Fruit fly (Drosophila melanogaster) whole organism, embryonic: Measurements from ENCODE around the gene CG4133.

Experiments
- Ada2b ChIP-seq: fragments of 200-800 bp; sonication (Bioruptor generic); IDR thresholded peaks from 2 replicates; pipeline ENCODE4 v1.3.6; 2022; ENCODE audit warnings: missing biosample characterization, missing genetic modification characterization
- Adf1 ChIP-seq: fragments of 200-800 bp; sonication (Bioruptor generic); IDR thresholded peaks from 2 replicates; pipeline ENCODE4 v1.3.6; 2022; ENCODE audit warnings: missing biosample characterization, missing genetic modification characterization
- Bgb ChIP-seq: fragments of 200-800 bp; sonication (Bioruptor generic); IDR thresholded peaks from 2 replicates; pipeline ENCODE4 v1.3.6; 2022; ENCODE audit warnings: missing biosample characterization, missing genetic modification characterization; ENCODE audit not compliant: partially characterized antibody
- CG10147 ChIP-seq: fragments of 200-800 bp; sonication (Bioruptor generic); optimal IDR thresholded peaks from 2 replicates; lab custom pipeline; 2019; ENCODE audit warnings: missing biosample characterization, mild to moderate bottlenecking, missing genetic modification characterization, moderate library complexity
- CG10274 ChIP-seq: fragments of 200-800 bp; sonication (Bioruptor generic); optimal IDR thresholded peaks from 3 replicates; lab custom pipeline; 2017; ENCODE audit warnings: missing biosample characterization, mild to moderate bottlenecking, missing genetic modification characterization
- CG12236 ChIP-seq: fragments of 200-800 bp; sonication (Bioruptor generic); optimal IDR thresholded peaks from 2 replicates; lab custom pipeline; 2016; ENCODE audit warnings: missing biosample characterization, missing genetic modification characterization
- CG16779 ChIP-seq: fragments of 200-800 bp; sonication (Bioruptor generic); IDR thresholded peaks from 2 replicates; pipeline ENCODE4 v1.3.6; 2022; ENCODE audit warnings: missing biosample characterization, missing genetic modification characterization
- CG16863 ChIP-seq: fragments of 200-800 bp; sonication (Bioruptor generic); optimal IDR thresholded peaks from 3 replicates; lab custom pipeline; 2016; ENCODE audit warnings: missing biosample characterization, missing genetic modification characterization
- CG17912 ChIP-seq: fragments of 200-800 bp; sonication (Bioruptor generic); optimal IDR thresholded peaks from 2 replicates; lab custom pipeline; 2018; ENCODE audit warnings: missing biosample characterization, mild to moderate bottlenecking, missing genetic modification characterization
- CG18476 ChIP-seq: fragments of 200-800 bp; sonication (Bioruptor generic); optimal IDR thresholded peaks from 2 replicates; lab custom pipeline; 2016; ENCODE audit warnings: missing biosample characterization, mild to moderate bottlenecking, missing genetic modification characterization
- CG31441 ChIP-seq: fragments of 200-800 bp; sonication (Bioruptor generic); IDR thresholded peaks from 2 replicates; pipeline ENCODE4 v1.3.6; 2022; ENCODE audit warnings: missing biosample characterization, missing genetic modification characterization
- CG3281 ChIP-seq: fragments of 200-800 bp; sonication (Bioruptor generic); optimal IDR thresholded peaks from 3 replicates; lab custom pipeline; 2017; ENCODE audit warnings: missing biosample characterization, mild to moderate bottlenecking, missing genetic modification characterization
- CG4360 ChIP-seq: fragments of 200-800 bp; sonication (Bioruptor generic); IDR thresholded peaks from 2 replicates; pipeline ENCODE4 v1.3.6; 2022; ENCODE audit warnings: missing biosample characterization, missing genetic modification characterization
- CG6765 ChIP-seq: fragments of 200-800 bp; sonication (Bioruptor generic); optimal IDR thresholded peaks from 3 replicates; lab custom pipeline; 2017; ENCODE audit warnings: missing biosample characterization, mild to moderate bottlenecking, missing genetic modification characterization
- CG7556 ChIP-seq: fragments of 200-800 bp; sonication (Bioruptor generic); optimal IDR thresholded peaks from 2 replicates; lab custom pipeline; 2017; ENCODE audit warnings: missing biosample characterization, mild to moderate bottlenecking, missing genetic modification characterization
- CG8359 ChIP-seq: fragments of 200-800 bp; sonication (Bioruptor generic); optimal IDR thresholded peaks from 2 replicates; lab custom pipeline; 2017; ENCODE audit warnings: missing biosample characterization, mild to moderate bottlenecking, missing genetic modification characterization, borderline replicate concordance
- CkIIα-i1 ChIP-seq: fragments of 200-800 bp; sonication (Bioruptor generic); IDR thresholded peaks from 2 replicates; pipeline ENCODE4 v1.3.6; 2022; ENCODE audit warnings: missing biosample characterization, missing genetic modification characterization
- D19B ChIP-seq: fragments of 200-800 bp; sonication (Bioruptor generic); optimal IDR thresholded peaks from 2 replicates; lab custom pipeline; 2017; ENCODE audit warnings: missing biosample characterization, mild to moderate bottlenecking, missing genetic modification characterization
- Drgx ChIP-seq: fragments of 200-800 bp; sonication (Bioruptor generic); IDR thresholded peaks from 2 replicates; pipeline ENCODE4 v1.3.6; 2022; ENCODE audit warnings: missing biosample characterization, missing genetic modification characterization
- Hand ChIP-seq: fragments of 200-800 bp; sonication (Bioruptor generic); optimal IDR thresholded peaks from 2 replicates; lab custom pipeline; 2017; ENCODE audit warnings: mild to moderate bottlenecking, missing biosample characterization, missing genetic modification reagents, missing genetic modification characterization
- Hey ChIP-seq: fragments of 200-800 bp; sonication (Bioruptor generic); optimal IDR thresholded peaks from 3 replicates; lab custom pipeline; 2018; ENCODE audit warnings: missing biosample characterization, mild to moderate bottlenecking, missing genetic modification characterization
- HmgZ ChIP-seq: fragments of 200-800 bp; sonication (Bioruptor generic); optimal IDR thresholded peaks from 2 replicates; lab custom pipeline; 2018; ENCODE audit warnings: missing biosample characterization, mild to moderate bottlenecking, missing genetic modification characterization
- Lim3 ChIP-seq: fragments of 200-800 bp; sonication (Bioruptor generic); IDR thresholded peaks from 2 replicates; pipeline ENCODE4 v1.3.6; 2022; ENCODE audit warnings: missing biosample characterization, missing genetic modification characterization
- NK7.1 ChIP-seq: fragments of 200-800 bp; sonication (Bioruptor generic); optimal IDR thresholded peaks from 3 replicates; lab custom pipeline; 2016; ENCODE audit warnings: missing biosample characterization, missing genetic modification characterization
- Optix ChIP-seq: fragments of 200-800 bp; sonication (Bioruptor generic); IDR thresholded peaks from 3 replicates; pipeline ENCODE4 v1.3.6; 2022; ENCODE audit warnings: missing biosample characterization, missing genetic modification characterization
- Taf1 ChIP-seq: fragments of 200-800 bp; sonication (Bioruptor generic); IDR thresholded peaks from 2 replicates; pipeline ENCODE4 v1.3.6; 2022; ENCODE audit warnings: missing biosample characterization, missing genetic modification characterization
- ash1 ChIP-seq: fragments of 200-800 bp; sonication (Bioruptor generic); optimal IDR thresholded peaks from 2 replicates; lab custom pipeline; 2018; ENCODE audit warnings: missing biosample characterization, mild to moderate bottlenecking, missing genetic modification characterization
- bcd ChIP-seq: fragments of 200-800 bp; sonication (Bioruptor generic); optimal IDR thresholded peaks from 2 replicates; lab custom pipeline; 2017; ENCODE audit warnings: missing biosample characterization, mild to moderate bottlenecking, missing genetic modification characterization
- crp ChIP-seq, 2 experiments: fragments of 200-800 bp; sonication (Bioruptor generic); optimal IDR thresholded peaks; 2 replicates in 1 of 2; 3 replicates in 1 of 2; lab custom pipeline; 2017; ENCODE audit warnings: missing biosample characterization in 2 of 2, missing genetic modification characterization in 2 of 2, mild to moderate bottlenecking in 1 of 2, moderate library complexity in 1 of 2
- ewg ChIP-seq: fragments of 200-800 bp; sonication (Bioruptor generic); optimal IDR thresholded peaks from 3 replicates; lab custom pipeline; 2017; ENCODE audit warnings: mild to moderate bottlenecking, missing biosample characterization, missing genetic modification reagents, missing genetic modification characterization
- fru ChIP-seq: fragments of >200 bp; optimal IDR thresholded peaks from 2 replicates; lab custom pipeline; 2017
- gt ChIP-seq: fragments of 200-800 bp; sonication (Bioruptor generic); IDR thresholded peaks from 2 replicates; pipeline ENCODE4 v1.3.6; 2022; ENCODE audit warnings: missing biosample characterization, missing genetic modification characterization
- kah ChIP-seq: fragments of 200-800 bp; sonication (Bioruptor generic); optimal IDR thresholded peaks from 2 replicates; lab custom pipeline; 2018; ENCODE audit warnings: missing biosample characterization, mild to moderate bottlenecking, missing genetic modification characterization
- lbe ChIP-seq: fragments of 200-800 bp; sonication (Bioruptor generic); optimal IDR thresholded peaks from 2 replicates; lab custom pipeline; 2016; ENCODE audit warnings: missing biosample characterization, mild to moderate bottlenecking, missing genetic modification characterization
- lilli ChIP-seq: fragments of 200-800 bp; sonication (Bioruptor generic); optimal IDR thresholded peaks from 3 replicates; lab custom pipeline; 2016; ENCODE audit warnings: missing biosample characterization, missing genetic modification characterization
- lov ChIP-seq, 2 experiments: fragments of 200-800 bp in 1 of 2; fragments of >200 bp in 1 of 2; sonication (Bioruptor generic) in 1 of 2; IDR thresholded peaks in 1 of 2; optimal IDR thresholded peaks in 1 of 2; 2 replicates in 1 of 2; 3 replicates in 1 of 2; pipeline versions ENCODE4 v1.3.6 to Lab custom; 2017 to 2022; ENCODE audit warnings: missing biosample characterization in 1 of 2, missing genetic modification characterization in 1 of 2
- mirr ChIP-seq: fragments of 200-800 bp; sonication (Bioruptor generic); optimal IDR thresholded peaks from 3 replicates; lab custom pipeline; 2018; ENCODE audit warnings: missing biosample characterization, mild to moderate bottlenecking, missing genetic modification characterization
- mld ChIP-seq: fragments of 200-800 bp; sonication (Bioruptor generic); IDR thresholded peaks from 3 replicates; pipeline ENCODE4 v1.3.6; 2022; ENCODE audit warnings: missing biosample characterization, missing genetic modification characterization; ENCODE audit not compliant: partially characterized antibody
- nerfin-1 ChIP-seq: fragments of 200-800 bp; sonication (Bioruptor generic); optimal IDR thresholded peaks from 3 replicates; lab custom pipeline; 2019; ENCODE audit warnings: missing biosample characterization, mild to moderate bottlenecking, missing genetic modification characterization, moderate library complexity
- nom ChIP-seq: fragments of 200-800 bp; sonication (Bioruptor generic); optimal IDR thresholded peaks from 2 replicates; lab custom pipeline; 2017; ENCODE audit warnings: missing biosample characterization, missing genetic modification characterization, mild to moderate bottlenecking, moderate library complexity, missing genetic modification reagents
- onecut ChIP-seq: fragments of 200-800 bp; sonication (Bioruptor generic); IDR thresholded peaks from 2 replicates; pipeline ENCODE4 v1.3.6; 2022; ENCODE audit warnings: missing biosample characterization, missing genetic modification characterization
- pros ChIP-seq: fragments of 200-800 bp; sonication (Bioruptor generic); optimal IDR thresholded peaks from 3 replicates; lab custom pipeline; 2019; ENCODE audit warnings: missing biosample characterization, mild to moderate bottlenecking, missing genetic modification characterization, moderate library complexity
- pum ChIP-seq: fragments of 200-800 bp; sonication (Bioruptor generic); optimal IDR thresholded peaks from 2 replicates; lab custom pipeline; 2016; ENCODE audit warnings: missing biosample characterization, missing genetic modification characterization
- scrt ChIP-seq: fragments of 200-800 bp; sonication (Bioruptor generic); optimal IDR thresholded peaks from 2 replicates; lab custom pipeline; 2018; ENCODE audit warnings: missing biosample characterization, mild to moderate bottlenecking, missing genetic modification characterization, moderate library complexity
- sd ChIP-seq: fragments of 200-800 bp; sonication (Bioruptor generic); optimal IDR thresholded peaks from 3 replicates; lab custom pipeline; 2018; ENCODE audit warnings: missing biosample characterization, mild to moderate bottlenecking, missing genetic modification characterization, moderate library complexity
- sens ChIP-seq: fragments of 200-800 bp; sonication (Bioruptor generic); peaks from one replicate; lab custom pipeline; 2016; ENCODE audit warnings: missing biosample characterization, missing genetic modification characterization
- so ChIP-seq: fragments of 200-800 bp; sonication (Bioruptor generic); IDR thresholded peaks from 3 replicates; pipeline ENCODE4 v1.3.6; 2022; ENCODE audit warnings: missing biosample characterization, missing genetic modification characterization
- stc ChIP-seq: fragments of 200-800 bp; sonication (Bioruptor generic); IDR thresholded peaks from 2 replicates; pipeline ENCODE4 v1.3.6; 2022; ENCODE audit warnings: missing biosample characterization, missing genetic modification characterization
- tap ChIP-seq: fragments of 200-800 bp; optimal IDR thresholded peaks from 3 replicates; lab custom pipeline; 2019; ENCODE audit warnings: missing biosample characterization, mild to moderate bottlenecking, missing genetic modification characterization, moderate library complexity
- usp ChIP-seq: fragments of >200 bp; optimal IDR thresholded peaks from 2 replicates; lab custom pipeline; 2017; ENCODE audit warnings: missing biosample characterization, missing genetic modification characterization

CG4133 gene

dm6 chr2L:455738-456137 lies 407 bp downstream of the CG4133 start:
- TF ChIP-seq pros (GFP tag; lab: Kevin White, UChicago) (peak; percentile 38), Taf1 (GFP tag; lab: Robert Waterston, UW) (no peak), NK7.1 (GFP tag; lab: Kevin White, UChicago) (no peak), CG10274 (no peak), onecut (GFP tag; lab: Robert Waterston, UW) (peak; percentile 97), Ada2b (GFP tag; lab: Robert Waterston, UW) (no peak)

dm6 chr2L:467683-468082 lies 12.4 kb downstream of the CG4133 start:
- TF ChIP-seq lilli (GFP tag; lab: Kevin White, UChicago) (no peak), Adf1 (GFP tag; lab: Robert Waterston, UW) (peak; percentile 90), nerfin-1 (tag; lab: Kevin White, UChicago) (peak; percentile 32), kah (GFP tag; lab: Kevin White, UChicago) (peak; percentile 23), HmgZ (no peak), CG10147 (GFP tag; lab: Kevin White, UChicago) (no peak), CG12236 (GFP tag; lab: Kevin White, UChicago) (no peak), tap (tag; lab: Kevin White, UChicago) (no peak), stc (GFP tag; lab: Robert Waterston, UW) (no peak), ewg (GFP tag; lab: Kevin White, UChicago) (peak; percentile 58), CG7556 (GFP tag; lab: Kevin White, UChicago) (no peak), Lim3 (no peak), fru (lab: Kevin White, UChicago) (no peak), Hand (GFP tag; lab: Kevin White, UChicago) (no peak), CG18476 (no peak), lbe (GFP tag; lab: Kevin White, UChicago) (no peak), pum (GFP tag; lab: Kevin White, UChicago) (no peak), CG6765 (GFP tag; lab: Kevin White, UChicago) (no peak), CG3281 (GFP tag; lab: Kevin White, UChicago) (no peak), sens (GFP tag; lab: Kevin White, UChicago) (peak; percentile 13), nom (GFP tag; lab: Kevin White, UChicago) (no peak), sd (tag; lab: Kevin White, UChicago) (peak; percentile 65), Drgx (GFP tag; lab: Robert Waterston, UW) (no peak), mld (GFP tag; lab: Robert Waterston, UW) (no peak), mirr (no peak), crp (GFP tag; optimal IDR thresholded peaks at IDR 0.05; lab: Kevin White, UChicago) (no peak), CG8359 (no peak), gt (no peak), usp (no peak), CG4360 (GFP tag; lab: Robert Waterston, UW) (peak; percentile 41; the same call in 1 of the 2 replicates), ash1 (no peak), scrt (GFP tag; lab: Kevin White, UChicago) (peak; percentile 79), Bgb (GFP tag; lab: Robert Waterston, UW) (no peak), CG31441 (GFP tag; lab: Robert Waterston, UW) (no peak), D19B (GFP tag; lab: Kevin White, UChicago) (no peak), CkIIα-i1 (no peak), so (GFP tag; lab: Robert Waterston, UW) (no peak), CG16863 (GFP tag; lab: Kevin White, UChicago) (no peak), bcd (GFP tag; lab: Kevin White, UChicago) (no peak), CG17912 (GFP tag; lab: Kevin White, UChicago) (no peak), lov (optimal IDR thresholded peaks at IDR 0.05; lab: Kevin White, UChicago) (no peak), lov (GFP tag; IDR thresholded peaks at IDR 0.05; lab: Robert Waterston, UW) (no peak), Optix (GFP tag; lab: Robert Waterston, UW) (0 out of 3 replicates have a peak, but pooled peaks have one; percentile 16), CG16779 (GFP tag; lab: Robert Waterston, UW) (0 out of 2 replicates have a peak, but pooled peaks have one; percentile 40), Hey (tag; lab: Kevin White, UChicago) (no peak)
